Fruit fly (Drosophila melanogaster) whole organism, embryonic: ENCODE measurements around the gene CG5180.
A peak's percentile ranks its signal among the peaks of the same experiment; 100 is the strongest.

Source experiments
- Atf3 ChIP-seq: fragments of 200-800 bp; sonication (Bioruptor generic); optimal IDR thresholded peaks from 3 replicates; lab custom pipeline; 2016; ENCODE audit warnings: missing biosample characterization, missing genetic modification characterization
- B-H2 ChIP-seq: fragments of 200-800 bp; sonication (Bioruptor generic); optimal IDR thresholded peaks from 2 replicates; lab custom pipeline; 2018; ENCODE audit warnings: missing biosample characterization, mild to moderate bottlenecking, missing genetic modification characterization
- BtbVII ChIP-seq: fragments of 200-800 bp; sonication (Bioruptor generic); optimal IDR thresholded peaks from 3 replicates; lab custom pipeline; 2017; ENCODE audit warnings: missing biosample characterization, mild to moderate bottlenecking, missing genetic modification characterization
- CG10979 ChIP-seq: fragments of 200-800 bp; sonication (Bioruptor generic); optimal IDR thresholded peaks from 2 replicates; lab custom pipeline; 2018; ENCODE audit warnings: missing biosample characterization, mild to moderate bottlenecking, missing genetic modification characterization, moderate library complexity
- CG13894 ChIP-seq: fragments of 200-800 bp; sonication (Bioruptor generic); optimal IDR thresholded peaks from 3 replicates; lab custom pipeline; 2018; ENCODE audit warnings: missing biosample characterization, mild to moderate bottlenecking, missing genetic modification characterization, moderate library complexity
- CG15073 ChIP-seq: fragments of 200-800 bp; sonication (Bioruptor generic); optimal IDR thresholded peaks from 2 replicates; lab custom pipeline; 2016; ENCODE audit warnings: missing biosample characterization, missing genetic modification characterization
- CG15269 ChIP-seq: fragments of 200-800 bp; sonication (Bioruptor generic); optimal IDR thresholded peaks from 2 replicates; lab custom pipeline; 2018; ENCODE audit warnings: missing biosample characterization, mild to moderate bottlenecking, missing genetic modification characterization, moderate library complexity
- CG15479 ChIP-seq: fragments of 200-800 bp; sonication (Bioruptor generic); optimal IDR thresholded peaks from 3 replicates; lab custom pipeline; 2019; ENCODE audit warnings: missing biosample characterization, mild to moderate bottlenecking, missing genetic modification characterization, moderate library complexity
- CG18476 ChIP-seq: fragments of 200-800 bp; sonication (Bioruptor generic); optimal IDR thresholded peaks from 2 replicates; lab custom pipeline; 2016; ENCODE audit warnings: missing biosample characterization, mild to moderate bottlenecking, missing genetic modification characterization
- CG32772 ChIP-seq: fragments of 200-800 bp; sonication (Bioruptor generic); IDR thresholded peaks from 2 replicates; pipeline ENCODE4 v1.3.6; 2022; ENCODE audit warnings: missing biosample characterization, missing genetic modification characterization
- CG33213 ChIP-seq: fragments of 200-800 bp; sonication (Bioruptor generic); optimal IDR thresholded peaks from 3 replicates; lab custom pipeline; 2016; ENCODE audit warnings: missing biosample characterization, missing genetic modification characterization
- CG4328 ChIP-seq: fragments of 200-800 bp; sonication (Bioruptor generic); optimal IDR thresholded peaks from 3 replicates; lab custom pipeline; 2017; ENCODE audit warnings: missing biosample characterization, missing genetic modification reagents, missing genetic modification characterization
- CG4404 ChIP-seq: fragments of 200-800 bp; sonication (Bioruptor generic); IDR thresholded peaks from 2 replicates; pipeline ENCODE4 v1.3.6; 2022; ENCODE audit warnings: missing biosample characterization, missing genetic modification characterization
- CG4707 ChIP-seq: fragments of 200-800 bp; sonication (Bioruptor generic); optimal IDR thresholded peaks from 2 replicates; lab custom pipeline; 2018; ENCODE audit warnings: missing biosample characterization, mild to moderate bottlenecking, missing genetic modification characterization, moderate library complexity
- CG5180 ChIP-seq: fragments of 200-800 bp; sonication (Bioruptor generic); optimal IDR thresholded peaks from 3 replicates; lab custom pipeline; 2017; ENCODE audit warnings: missing biosample characterization, missing genetic modification characterization, mild to moderate bottlenecking, moderate library complexity, missing genetic modification reagents
- CG6272 ChIP-seq: fragments of 200-800 bp; sonication (Bioruptor generic); IDR thresholded peaks from 2 replicates; pipeline ENCODE4 v1.3.6; 2022; ENCODE audit warnings: missing biosample characterization, missing genetic modification characterization
- CG9215 ChIP-seq: fragments of 200-800 bp; sonication (Bioruptor generic); IDR thresholded peaks from 2 replicates; pipeline ENCODE4 v1.3.6; 2022; ENCODE audit warnings: missing biosample characterization, missing genetic modification characterization
- D19A ChIP-seq: fragments of 200-800 bp; optimal IDR thresholded peaks from 3 replicates; lab custom pipeline; 2019; ENCODE audit warnings: missing biosample characterization, mild to moderate bottlenecking, missing genetic modification characterization, moderate library complexity
- Gug ChIP-seq: fragments of 200-800 bp; sonication (Bioruptor generic); IDR thresholded peaks from 4 replicates; pipeline ENCODE4 v1.3.6; 2022; ENCODE audit warnings: missing biosample characterization, missing genetic modification characterization
- Hey ChIP-seq: fragments of 200-800 bp; sonication (Bioruptor generic); optimal IDR thresholded peaks from 3 replicates; lab custom pipeline; 2018; ENCODE audit warnings: missing biosample characterization, mild to moderate bottlenecking, missing genetic modification characterization
- Opbp ChIP-seq: fragments of 200-800 bp; sonication (Bioruptor generic); IDR thresholded peaks from 3 replicates; pipeline ENCODE4 v1.3.6; 2022; ENCODE audit warnings: missing biosample characterization, missing genetic modification characterization; ENCODE audit not compliant: partially characterized antibody
- Pdp1 ChIP-seq, 2 experiments: fragments of 200-800 bp; sonication (Bioruptor generic); optimal IDR thresholded peaks; 3 replicates each; lab custom pipeline; 2016; ENCODE audit warnings: missing biosample characterization in 2 of 2, missing genetic modification characterization in 2 of 2, mild to moderate bottlenecking in 1 of 2, moderate library complexity in 1 of 2
- Sox100B ChIP-seq: fragments of 200-800 bp; sonication (Bioruptor generic); optimal IDR thresholded peaks from 3 replicates; lab custom pipeline; 2018; ENCODE audit warnings: missing biosample characterization, mild to moderate bottlenecking, missing genetic modification characterization
- abd-A ChIP-seq: fragments of 200-800 bp; sonication (Bioruptor generic); optimal IDR thresholded peaks from 3 replicates; lab custom pipeline; 2019; ENCODE audit warnings: missing biosample characterization, mild to moderate bottlenecking, missing genetic modification characterization, moderate library complexity
- amos ChIP-seq: fragments of 200-800 bp; sonication (Bioruptor generic); IDR thresholded peaks from 2 replicates; pipeline ENCODE4 v1.3.6; 2022; ENCODE audit warnings: missing biosample characterization, missing genetic modification characterization; ENCODE audit not compliant: partially characterized antibody
- bbx ChIP-seq: fragments of 200-800 bp; sonication (Bioruptor generic); IDR thresholded peaks from 2 replicates; pipeline ENCODE4 v1.3.6; 2022; ENCODE audit warnings: missing biosample characterization, missing genetic modification characterization; ENCODE audit not compliant: partially characterized antibody
- cg ChIP-seq: fragments of 200-800 bp; sonication (Bioruptor generic); optimal IDR thresholded peaks from 3 replicates; lab custom pipeline; 2019; ENCODE audit warnings: missing biosample characterization, mild to moderate bottlenecking, missing genetic modification characterization, moderate library complexity
- chn ChIP-seq: fragments of 200-800 bp; sonication (Bioruptor generic); optimal IDR thresholded peaks from 2 replicates; lab custom pipeline; 2016; ENCODE audit warnings: missing biosample characterization, missing genetic modification characterization
- corto ChIP-seq: fragments of 200-800 bp; sonication (Bioruptor generic); optimal IDR thresholded peaks from 2 replicates; lab custom pipeline; 2016; ENCODE audit warnings: missing biosample characterization, mild to moderate bottlenecking, missing genetic modification characterization, moderate library complexity
- crp ChIP-seq, 2 experiments: fragments of 200-800 bp; sonication (Bioruptor generic); optimal IDR thresholded peaks; 2 replicates in 1 of 2; 3 replicates in 1 of 2; lab custom pipeline; 2017; ENCODE audit warnings: missing biosample characterization in 2 of 2, missing genetic modification characterization in 2 of 2, mild to moderate bottlenecking in 1 of 2, moderate library complexity in 1 of 2
- emc ChIP-seq: fragments of 200-800 bp; sonication (Bioruptor generic); optimal IDR thresholded peaks from 2 replicates; lab custom pipeline; 2016; ENCODE audit warnings: missing biosample characterization, missing genetic modification characterization
- fu2 ChIP-seq: fragments of 200-800 bp; sonication (Bioruptor generic); optimal IDR thresholded peaks from 2 replicates; lab custom pipeline; 2016; ENCODE audit warnings: missing biosample characterization, missing genetic modification characterization
- insv ChIP-seq, 2 experiments: fragments of 200-800 bp; sonication (Bioruptor generic); optimal IDR thresholded peaks; 3 replicates each; lab custom pipeline; 2016 to 2018; ENCODE audit warnings: missing biosample characterization in 2 of 2, missing genetic modification characterization in 2 of 2
- kah ChIP-seq: fragments of 200-800 bp; sonication (Bioruptor generic); optimal IDR thresholded peaks from 2 replicates; lab custom pipeline; 2018; ENCODE audit warnings: missing biosample characterization, mild to moderate bottlenecking, missing genetic modification characterization
- ken ChIP-seq: fragments of 200-800 bp; sonication (Bioruptor generic); IDR thresholded peaks from 3 replicates; pipeline ENCODE4 v1.3.6; 2022; ENCODE audit warnings: missing biosample characterization, missing genetic modification characterization
- klu ChIP-seq: fragments of 200-800 bp; sonication (Bioruptor generic); IDR thresholded peaks from 2 replicates; pipeline ENCODE4 v1.3.6; 2022; ENCODE audit warnings: missing biosample characterization, missing genetic modification characterization
- nom ChIP-seq: fragments of 200-800 bp; sonication (Bioruptor generic); optimal IDR thresholded peaks from 2 replicates; lab custom pipeline; 2017; ENCODE audit warnings: missing biosample characterization, missing genetic modification characterization, mild to moderate bottlenecking, moderate library complexity, missing genetic modification reagents
- onecut ChIP-seq: fragments of 200-800 bp; sonication (Bioruptor generic); IDR thresholded peaks from 2 replicates; pipeline ENCODE4 v1.3.6; 2022; ENCODE audit warnings: missing biosample characterization, missing genetic modification characterization
- pnt ChIP-seq: fragments of 200-800 bp; sonication (Bioruptor generic); optimal IDR thresholded peaks from 3 replicates; lab custom pipeline; 2016; ENCODE audit warnings: missing biosample characterization, missing genetic modification characterization
- repo ChIP-seq: fragments of 200-800 bp; sonication (Bioruptor generic); optimal IDR thresholded peaks from 2 replicates; lab custom pipeline; 2016; ENCODE audit warnings: missing biosample characterization, missing genetic modification characterization
- sd ChIP-seq: fragments of 200-800 bp; sonication (Bioruptor generic); optimal IDR thresholded peaks from 3 replicates; lab custom pipeline; 2018; ENCODE audit warnings: missing biosample characterization, mild to moderate bottlenecking, missing genetic modification characterization, moderate library complexity
- sna ChIP-seq: fragments of 200-800 bp; sonication (Bioruptor generic); IDR thresholded peaks from 2 replicates; pipeline ENCODE4 v1.3.6; 2022; ENCODE audit warnings: missing biosample characterization, missing genetic modification characterization; ENCODE audit not compliant: partially characterized antibody
- ssp ChIP-seq: fragments of 200-800 bp; sonication (Bioruptor generic); IDR thresholded peaks from 2 replicates; pipeline ENCODE4 v1.3.6; 2022; ENCODE audit warnings: missing biosample characterization, missing genetic modification characterization
- tap ChIP-seq: fragments of 200-800 bp; optimal IDR thresholded peaks from 3 replicates; lab custom pipeline; 2019; ENCODE audit warnings: missing biosample characterization, mild to moderate bottlenecking, missing genetic modification characterization, moderate library complexity
- tna ChIP-seq: fragments of 200-800 bp; sonication (Bioruptor generic); IDR thresholded peaks from 2 replicates; pipeline ENCODE4 v1.3.6; 2022; ENCODE audit warnings: missing biosample characterization, missing genetic modification characterization; ENCODE audit not compliant: partially characterized antibody
- tx ChIP-seq: fragments of 200-800 bp; sonication (Bioruptor generic); optimal IDR thresholded peaks from 2 replicates; lab custom pipeline; 2016; ENCODE audit warnings: missing biosample characterization, missing genetic modification characterization

The CG5180 gene

DNA sequence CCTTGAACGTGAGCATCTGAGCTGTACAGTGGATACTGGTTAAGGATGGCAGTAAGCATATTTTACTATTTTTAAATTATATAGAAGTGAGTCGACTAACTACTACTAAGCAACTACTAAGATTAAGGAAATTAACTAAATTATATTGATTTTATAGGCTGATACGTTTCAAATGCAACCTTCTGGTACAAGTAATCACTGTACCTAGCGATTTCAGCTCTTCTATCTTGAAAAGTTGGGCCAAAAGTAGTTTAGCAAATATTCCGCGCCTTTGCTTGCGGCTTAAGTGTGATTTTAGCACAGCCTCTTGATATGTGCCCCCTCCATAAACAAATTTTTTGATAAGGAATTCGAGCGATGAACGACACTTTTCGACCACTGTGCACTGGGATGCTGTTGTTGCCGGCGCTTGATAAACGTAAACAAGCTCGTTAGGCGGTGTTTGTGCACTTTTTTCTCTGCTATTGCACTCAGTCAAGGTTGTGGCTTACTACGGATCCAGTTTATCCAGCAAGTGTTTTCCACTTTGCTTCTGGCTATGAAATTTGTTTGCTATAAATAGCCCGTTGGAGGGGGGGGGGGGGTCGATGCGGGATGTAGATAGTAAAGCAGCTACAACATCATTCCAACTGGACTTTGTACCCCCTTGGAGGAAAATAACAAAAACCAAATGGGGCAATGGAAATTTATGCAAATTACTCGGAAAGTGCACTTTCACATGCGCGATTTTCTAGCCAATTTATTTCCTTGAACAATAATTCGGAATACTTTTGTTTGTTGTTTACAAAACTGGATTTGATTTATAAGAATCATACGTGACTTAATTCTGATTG, 1.2 kb upstream of the CG5180 start (continued):
- TF ChIP-seq CG4328 (GFP tag; lab: Kevin White, UChicago) (no peak), ssp (GFP tag; lab: Robert Waterston, UW) (peak; percentile 33; the same call in 1 of the 2 replicates), corto (GFP tag; lab: Kevin White, UChicago) (no peak), CG15269 (tag; lab: Kevin White, UChicago) (peak; percentile 76), CG18476 (peak; percentile 71), Sox100B (peak; percentile 59)
- TF ChIP-seq, all 482 proteins: peak for 246

DNA sequence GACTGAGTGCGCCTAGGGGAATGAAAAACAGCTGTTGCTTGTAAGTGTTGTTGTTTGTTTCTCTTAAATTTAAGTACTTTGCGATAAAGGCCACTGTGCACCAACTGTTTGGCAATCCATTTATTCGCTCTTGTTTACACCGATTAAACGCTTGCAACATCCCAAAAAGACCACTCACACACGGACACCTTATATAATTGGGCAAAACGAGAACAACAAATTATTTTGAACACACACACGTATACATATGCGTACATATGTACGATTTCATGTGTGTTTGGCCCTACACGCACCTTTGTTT, 666 bp upstream of the CG5180 start:
- no peak for TF ChIP-seq klu (GFP tag; lab: Robert Waterston, UW)
- TF ChIP-seq CG15479 (GFP tag; lab: Kevin White, UChicago) = peak; percentile 28
- TF ChIP-seq Gug (GFP tag; lab: Robert Waterston, UW) = no peak
- no peak for TF ChIP-seq BtbVII
- TF ChIP-seq CG10979 = no peak
- peak; percentile 80 for TF ChIP-seq cg (GFP tag; lab: Kevin White, UChicago)
- peak in 1 of 2 experiments; percentile 90 for TF ChIP-seq Pdp1 (GFP tag; optimal IDR thresholded peaks at IDR 0.05; lab: Kevin White, UChicago)
- TF ChIP-seq repo = no peak
- no peak for TF ChIP-seq CG9215 (GFP tag; lab: Robert Waterston, UW)
- no peak for TF ChIP-seq CG33213
- peak; percentile 14 to 33 for TF ChIP-seq crp (GFP tag; optimal IDR thresholded peaks at IDR 0.05; lab: Kevin White, UChicago)
- TF ChIP-seq insv (GFP tag; optimal IDR thresholded peaks at IDR 0.05; lab: Kevin White, UChicago) = peak in 1 of 2 experiments; percentile 82
- no peak for TF ChIP-seq nom (GFP tag; lab: Kevin White, UChicago)
- no peak for TF ChIP-seq Atf3

DNA sequence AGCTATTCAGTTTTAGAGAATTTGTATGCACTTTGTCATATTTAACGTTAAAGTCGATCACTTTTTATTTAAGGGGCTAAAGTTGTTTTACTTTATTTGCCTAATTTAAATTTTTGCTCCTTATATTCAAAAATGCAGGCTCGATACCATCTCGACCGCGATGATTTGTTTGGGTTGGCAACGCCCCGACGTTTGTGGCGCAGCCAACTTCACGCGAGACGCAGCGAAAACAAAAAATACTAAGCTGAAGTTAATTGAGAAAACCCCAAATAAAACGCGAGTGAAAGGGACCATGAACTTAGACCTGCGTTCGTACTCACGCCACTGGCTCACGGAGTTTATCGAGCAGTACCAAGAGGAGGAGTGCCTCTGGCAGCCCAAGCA, 368 bp downstream of the CG5180 start:
- peak; percentile 58; the same call in 1 of the 3 replicates for TF ChIP-seq ken (GFP tag; lab: Robert Waterston, UW)
- TF ChIP-seq kah (GFP tag; lab: Kevin White, UChicago) = no peak
- TF ChIP-seq D19A (tag; lab: Kevin White, UChicago) = no peak
- no peak for TF ChIP-seq abd-A (tag; lab: Kevin White, UChicago)
- peak; percentile 100 for TF ChIP-seq Opbp
- TF ChIP-seq sna (GFP tag; lab: Robert Waterston, UW) = no peak
- TF ChIP-seq CG32772 (GFP tag; lab: Robert Waterston, UW) = no peak
- TF ChIP-seq bbx (GFP tag; lab: Robert Waterston, UW) = peak; percentile 56
- TF ChIP-seq CG13894 = no peak
- no peak for TF ChIP-seq emc (GFP tag; lab: Kevin White, UChicago)
- no peak for TF ChIP-seq CG10979
- TF ChIP-seq tap (tag; lab: Kevin White, UChicago) = no peak
- no peak for TF ChIP-seq sd (tag; lab: Kevin White, UChicago)
- peak; percentile 17 for TF ChIP-seq B-H2 (GFP tag; lab: Kevin White, UChicago)
- no peak for TF ChIP-seq CG15073 (GFP tag; lab: Kevin White, UChicago)
- TF ChIP-seq CG6272 (GFP tag; lab: Robert Waterston, UW) = no peak; the same call in 1 of the 2 replicates
- no peak for TF ChIP-seq CG4404 (GFP tag; lab: Robert Waterston, UW)
- no peak for TF ChIP-seq onecut (GFP tag; lab: Robert Waterston, UW)
- TF ChIP-seq tna (GFP tag; lab: Robert Waterston, UW) = 0 out of 2 replicates have a peak, but pooled peaks have one; percentile 9
- TF ChIP-seq CG4707 (GFP tag; lab: Kevin White, UChicago) = no peak
- no peak for TF ChIP-seq tx
- no peak for TF ChIP-seq pnt (GFP tag; lab: Kevin White, UChicago)
- TF ChIP-seq CG5180 = peak; percentile 15
- peak; percentile 18 for TF ChIP-seq CG33213
- no peak for TF ChIP-seq chn (GFP tag; lab: Kevin White, UChicago)
- no peak for TF ChIP-seq Hey (tag; lab: Kevin White, UChicago)
- TF ChIP-seq CG18476 = no peak
- peak; percentile 80 for TF ChIP-seq amos (GFP tag; lab: Robert Waterston, UW)
- no peak for TF ChIP-seq fu2 (GFP tag; lab: Kevin White, UChicago)
